Worm (Caenorhabditis elegans) whole organism, young adult: ENCODE results near the gene Y17D7C.2.
"Not testable (repeated sequence)": the region's sequence is repeated elsewhere in the genome, so short reads cannot be mapped to it uniquely, and the experiment has no call there.

Experiments
- F57C9.4 ChIP-seq: sonication (generic microtip); optimal IDR thresholded peaks from 2 replicates; lab custom pipeline; 2017; ENCODE audit warnings: mild to moderate bottlenecking, missing genetic modification characterization, missing compliant biosample characterization
- ccch-3 ChIP-seq: fragments of 200-800 bp; sonication (Bioruptor generic); optimal IDR thresholded peaks from 2 replicates; lab custom pipeline; 2018; ENCODE audit warnings: mild to moderate bottlenecking, missing genetic modification characterization, missing compliant biosample characterization
- ceh-91 ChIP-seq: fragments of 200-800 bp; sonication (Bioruptor generic); IDR thresholded peaks from 2 replicates; pipeline ENCODE4 v1.3.6; 2022; ENCODE audit warnings: missing genetic modification reagents, missing genetic modification characterization, missing compliant biosample characterization
- efl-1 ChIP-seq: fragments of 150-350 bp; optimal IDR thresholded peaks from 2 replicates; lab custom pipeline; 2014; ENCODE audit warnings: missing biosample characterization, missing genetic modification reagents, missing genetic modification characterization
- egl-44 ChIP-seq: fragments of 200-800 bp; sonication (Bioruptor generic); IDR thresholded peaks from 2 replicates; pipeline ENCODE4 v1.3.6; 2022; ENCODE audit warnings: missing genetic modification reagents, missing genetic modification characterization, missing compliant biosample characterization
- nhr-90 ChIP-seq: sonication (generic microtip); optimal IDR thresholded peaks from 2 replicates; lab custom pipeline; 2016; ENCODE audit warnings: missing genotype, mild to moderate bottlenecking, missing genetic modification characterization, missing compliant biosample characterization
- ztf-18 ChIP-seq: sonication (generic microtip); optimal IDR thresholded peaks from 2 replicates; lab custom pipeline; 2016; ENCODE audit warnings: missing genotype, mild to moderate bottlenecking, missing genetic modification characterization, missing compliant biosample characterization

DNA sequence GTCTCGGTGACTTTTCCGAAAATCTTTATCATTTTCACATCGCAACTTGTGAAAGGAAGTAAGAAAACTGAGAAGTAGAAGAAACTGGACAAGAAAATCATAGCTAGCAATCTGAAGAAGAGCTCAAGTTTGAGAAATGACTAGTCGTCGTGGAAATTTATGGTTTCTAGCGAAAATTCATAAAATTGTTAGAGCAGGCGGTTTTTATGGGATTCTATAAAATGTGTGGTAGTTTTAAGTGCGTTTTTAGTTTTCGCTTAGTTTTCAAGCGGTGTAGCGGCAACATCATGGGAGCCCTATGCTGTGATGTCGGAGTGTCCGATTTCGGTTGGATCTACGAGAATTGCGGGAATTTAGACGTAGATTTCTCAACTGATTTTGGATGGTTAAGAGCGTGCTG, 34.5 kb upstream of the Y17D7C.2 start, which contains the start of gene clec-254:
- TF ChIP-seq efl-1; ztf-18; ccch-3 (GFP tag; lab: Kevin White, UChicago); nhr-90 (tag; lab: Kevin White, UChicago); ceh-91; F57C9.4; egl-44: not testable (repeated sequence)
